Worm (Caenorhabditis elegans): ENCODE data around the gene asp-12.

DNA sequence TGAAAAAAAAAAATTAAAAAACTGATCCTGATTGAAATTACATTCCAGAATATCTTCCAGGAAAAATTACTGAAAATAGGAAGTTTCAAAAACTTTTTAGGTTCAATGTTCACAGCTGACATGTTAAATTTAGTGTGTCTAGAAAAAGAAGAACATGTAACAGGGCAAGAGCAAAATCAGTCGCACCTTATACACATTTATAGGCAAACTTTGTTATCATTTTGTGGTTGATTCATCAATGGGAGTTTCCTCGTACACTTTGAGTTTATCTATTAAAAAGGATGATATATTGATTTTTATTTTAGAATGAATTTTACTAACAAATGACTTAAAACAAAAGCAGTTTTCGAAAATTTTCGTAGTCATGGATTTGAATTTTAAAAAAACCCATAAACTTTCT, 25.8 kb upstream of the asp-12 start:
- TF ChIP-seq nhr-11 (tag; optimal IDR thresholded peaks at IDR 0.05) (no peak), ama-1 (optimal IDR thresholded peaks at IDR 0.05) (no peak), nhr-77 (tag; optimal IDR thresholded peaks at IDR 0.05) (no peak), fos-1 (tag; optimal IDR thresholded peaks at IDR 0.05) (no peak), nfya-1 (tag; optimal IDR thresholded peaks at IDR 0.05; ENCODE audit: insufficient read depth) (no peak), pha-4 (tag; optimal IDR thresholded peaks at IDR 0.05) (no peak), zag-1 (tag; optimal IDR thresholded peaks at IDR 0.05) (no peak), nhr-237 (tag; optimal IDR thresholded peaks at IDR 0.05) (no peak)
